Fruit fly (Drosophila melanogaster) whole organism, embryonic: ENCODE results near the gene CtBP.

Experiments used
- CG10274 ChIP-seq: fragments of 200-800 bp; sonication (Bioruptor generic); optimal IDR thresholded peaks from 3 replicates; lab custom pipeline; 2017; ENCODE audit warnings: missing biosample characterization, mild to moderate bottlenecking, missing genetic modification characterization
- CG10654 ChIP-seq: fragments of 200-800 bp; sonication (Bioruptor generic); optimal IDR thresholded peaks from 2 replicates; lab custom pipeline; 2016; ENCODE audit warnings: missing biosample characterization, missing genetic modification characterization
- CG11504 ChIP-seq: fragments of 200-800 bp; sonication (Bioruptor generic); optimal IDR thresholded peaks from 3 replicates; lab custom pipeline; 2019; ENCODE audit warnings: missing biosample characterization, mild to moderate bottlenecking, missing genetic modification characterization, moderate library complexity
- CG13296 ChIP-seq: fragments of 200-800 bp; sonication (Bioruptor generic); optimal IDR thresholded peaks from 3 replicates; lab custom pipeline; 2018; ENCODE audit warnings: missing biosample characterization, mild to moderate bottlenecking, missing genetic modification characterization
- CG14014 ChIP-seq: fragments of 200-800 bp; sonication (Bioruptor generic); IDR thresholded peaks from 2 replicates; pipeline ENCODE4 v1.3.6; 2022; ENCODE audit warnings: missing biosample characterization, missing genetic modification characterization
- CG1529 ChIP-seq: fragments of 200-800 bp; sonication (Bioruptor generic); optimal IDR thresholded peaks from 3 replicates; lab custom pipeline; 2018; ENCODE audit warnings: missing biosample characterization, missing genetic modification characterization
- CG17361 ChIP-seq: fragments of 200-800 bp; sonication (Bioruptor generic); IDR thresholded peaks from 3 replicates; pipeline ENCODE4 v1.3.6; 2022; ENCODE audit warnings: missing biosample characterization, missing genetic modification characterization
- CG17829 ChIP-seq: fragments of 200-800 bp; optimal IDR thresholded peaks from 2 replicates; lab custom pipeline; 2019; ENCODE audit warnings: missing biosample characterization, mild to moderate bottlenecking, missing genetic modification characterization, moderate library complexity
- CG1832 ChIP-seq: fragments of 200-800 bp; sonication (Bioruptor generic); optimal IDR thresholded peaks from 2 replicates; lab custom pipeline; 2017; ENCODE audit warnings: missing biosample characterization, mild to moderate bottlenecking, missing genetic modification characterization, inconsistent platforms
- CG18476 ChIP-seq: fragments of 200-800 bp; sonication (Bioruptor generic); optimal IDR thresholded peaks from 2 replicates; lab custom pipeline; 2016; ENCODE audit warnings: missing biosample characterization, mild to moderate bottlenecking, missing genetic modification characterization
- CG2199 ChIP-seq: fragments of 200-800 bp; sonication (Bioruptor generic); IDR thresholded peaks from 3 replicates; pipeline ENCODE4 v1.3.6; 2022; ENCODE audit warnings: missing biosample characterization, missing genetic modification characterization
- CG2202 ChIP-seq: fragments of 200-800 bp; sonication (Bioruptor generic); optimal IDR thresholded peaks from 2 replicates; lab custom pipeline; 2018; ENCODE audit warnings: missing biosample characterization, mild to moderate bottlenecking, missing genetic modification characterization
- CG2712 ChIP-seq: fragments of 200-800 bp; optimal IDR thresholded peaks from 3 replicates; lab custom pipeline; 2019; ENCODE audit warnings: missing biosample characterization, mild to moderate bottlenecking, missing genetic modification characterization, moderate library complexity
- CG31441 ChIP-seq: fragments of 200-800 bp; sonication (Bioruptor generic); IDR thresholded peaks from 2 replicates; pipeline ENCODE4 v1.3.6; 2022; ENCODE audit warnings: missing biosample characterization, missing genetic modification characterization
- CG33557 ChIP-seq: fragments of 200-800 bp; sonication (Bioruptor generic); optimal IDR thresholded peaks from 2 replicates; lab custom pipeline; 2019; ENCODE audit warnings: missing biosample characterization, mild to moderate bottlenecking, missing genetic modification characterization, moderate library complexity
- CG6272 ChIP-seq: fragments of 200-800 bp; sonication (Bioruptor generic); IDR thresholded peaks from 2 replicates; pipeline ENCODE4 v1.3.6; 2022; ENCODE audit warnings: missing biosample characterization, missing genetic modification characterization
- CG6654 ChIP-seq: fragments of 200-800 bp; sonication (Bioruptor generic); optimal IDR thresholded peaks from 2 replicates; lab custom pipeline; 2017; ENCODE audit warnings: missing biosample characterization, mild to moderate bottlenecking, missing genetic modification characterization
- CG7556 ChIP-seq: fragments of 200-800 bp; sonication (Bioruptor generic); optimal IDR thresholded peaks from 2 replicates; lab custom pipeline; 2017; ENCODE audit warnings: missing biosample characterization, mild to moderate bottlenecking, missing genetic modification characterization
- CG7987 ChIP-seq: fragments of 200-800 bp; sonication (Bioruptor generic); optimal IDR thresholded peaks from 2 replicates; lab custom pipeline; 2018; ENCODE audit warnings: missing biosample characterization, mild to moderate bottlenecking, missing genetic modification characterization, moderate library complexity
- CG9437 ChIP-seq: fragments of 200-800 bp; sonication (Bioruptor generic); optimal IDR thresholded peaks from 2 replicates; lab custom pipeline; 2018; ENCODE audit warnings: missing biosample characterization, mild to moderate bottlenecking, missing genetic modification characterization
- CG9797 ChIP-seq: fragments of 200-800 bp; sonication (Bioruptor generic); optimal IDR thresholded peaks from 3 replicates; lab custom pipeline; 2018; ENCODE audit warnings: missing biosample characterization, mild to moderate bottlenecking, missing genetic modification characterization
- Camta ChIP-seq: fragments of 200-800 bp; sonication (Bioruptor generic); optimal IDR thresholded peaks from 2 replicates; lab custom pipeline; 2016; ENCODE audit warnings: missing biosample characterization, missing genetic modification characterization
- Chrac-16 ChIP-seq: fragments of 200-800 bp; sonication (Bioruptor generic); optimal IDR thresholded peaks from 3 replicates; lab custom pipeline; 2016; ENCODE audit warnings: missing biosample characterization, missing genetic modification characterization
- CrebB ChIP-seq: fragments of 200-800 bp; sonication (Bioruptor generic); optimal IDR thresholded peaks from 3 replicates; lab custom pipeline; 2018; ENCODE audit warnings: missing biosample characterization, mild to moderate bottlenecking, missing genetic modification characterization
- Dip2 ChIP-seq: fragments of 200-800 bp; sonication (Bioruptor generic); IDR thresholded peaks from 2 replicates; pipeline ENCODE4 v1.3.6; 2022; ENCODE audit warnings: missing biosample characterization, missing genetic modification characterization
- Doc2 ChIP-seq: fragments of 200-800 bp; sonication (Bioruptor generic); IDR thresholded peaks from 2 replicates; pipeline ENCODE4 v1.3.6; 2022; ENCODE audit warnings: missing biosample characterization, missing genetic modification characterization
- Ets97D ChIP-seq: fragments of 200-800 bp; sonication (Bioruptor generic); optimal IDR thresholded peaks from 3 replicates; lab custom pipeline; 2016; ENCODE audit warnings: missing biosample characterization, missing genetic modification characterization
- HmgD ChIP-seq: fragments of 200-800 bp; sonication (Bioruptor generic); optimal IDR thresholded peaks from 3 replicates; lab custom pipeline; 2016; ENCODE audit warnings: missing biosample characterization, missing genetic modification characterization
- HmgZ ChIP-seq: fragments of 200-800 bp; sonication (Bioruptor generic); optimal IDR thresholded peaks from 2 replicates; lab custom pipeline; 2018; ENCODE audit warnings: missing biosample characterization, mild to moderate bottlenecking, missing genetic modification characterization
- Hr78 ChIP-seq, 2 experiments: fragments of 200-800 bp in 1 of 2; fragments of >200 bp in 1 of 2; sonication (Bioruptor generic) in 1 of 2; optimal IDR thresholded peaks; 2 replicates each; lab custom pipeline; 2017 to 2019; ENCODE audit warnings: missing biosample characterization in 2 of 2, missing genetic modification characterization in 2 of 2, mild to moderate bottlenecking in 1 of 2, moderate library complexity in 1 of 2
- Oaz ChIP-seq: fragments of 200-800 bp; sonication (Bioruptor generic); IDR thresholded peaks from 2 replicates; pipeline ENCODE4 v1.3.6; 2022; ENCODE audit warnings: missing biosample characterization, missing genetic modification characterization
- Poxn ChIP-seq: fragments of 200-800 bp; sonication (Bioruptor generic); IDR thresholded peaks from 2 replicates; pipeline ENCODE4 v1.3.6; 2022; ENCODE audit warnings: missing biosample characterization, missing genetic modification characterization
- Side ChIP-seq: fragments of 200-800 bp; sonication (Bioruptor generic); optimal IDR thresholded peaks from 2 replicates; lab custom pipeline; 2016; ENCODE audit warnings: missing biosample characterization, missing genetic modification characterization
- al ChIP-seq: fragments of 200-800 bp; sonication (Bioruptor generic); IDR thresholded peaks from 2 replicates; pipeline ENCODE4 v1.3.6; 2022; ENCODE audit warnings: missing biosample characterization, missing genetic modification characterization
- aop ChIP-seq: fragments of 200-800 bp; sonication (Bioruptor generic); IDR thresholded peaks from 2 replicates; pipeline ENCODE4 v1.3.6; 2022; ENCODE audit warnings: missing biosample characterization, missing genetic modification characterization
- ara ChIP-seq: fragments of 200-800 bp; sonication (Bioruptor generic); IDR thresholded peaks from 2 replicates; pipeline ENCODE4 v1.3.6; 2022; ENCODE audit warnings: missing biosample characterization, missing genetic modification characterization
- bcd ChIP-seq: fragments of 200-800 bp; sonication (Bioruptor generic); optimal IDR thresholded peaks from 2 replicates; lab custom pipeline; 2017; ENCODE audit warnings: missing biosample characterization, mild to moderate bottlenecking, missing genetic modification characterization
- cas ChIP-seq: fragments of 200-800 bp; sonication (Bioruptor generic); IDR thresholded peaks from 2 replicates; pipeline ENCODE4 v1.3.6; 2022; ENCODE audit warnings: missing biosample characterization, missing genetic modification characterization
- ewg ChIP-seq: fragments of 200-800 bp; sonication (Bioruptor generic); optimal IDR thresholded peaks from 3 replicates; lab custom pipeline; 2017; ENCODE audit warnings: mild to moderate bottlenecking, missing biosample characterization, missing genetic modification reagents, missing genetic modification characterization
- fd96Cb ChIP-seq: fragments of 200-800 bp; sonication (Bioruptor generic); optimal IDR thresholded peaks from 2 replicates; lab custom pipeline; 2018; ENCODE audit warnings: missing biosample characterization, mild to moderate bottlenecking, missing genetic modification characterization, moderate library complexity
- h ChIP-seq: fragments of >200 bp; optimal IDR thresholded peaks from 2 replicates; lab custom pipeline; 2017
- ham ChIP-seq: fragments of 200-800 bp; sonication (Bioruptor generic); IDR thresholded peaks from 2 replicates; pipeline ENCODE4 v1.3.6; 2022; ENCODE audit warnings: missing biosample characterization, missing genetic modification characterization
- hkb ChIP-seq, 2 experiments: fragments of 200-800 bp in 1 of 2; fragments of >200 bp in 1 of 2; sonication (Bioruptor generic) in 1 of 2; IDR thresholded peaks in 1 of 2; optimal IDR thresholded peaks in 1 of 2; 2 replicates each; pipeline versions ENCODE4 v1.3.6 to Lab custom; 2017 to 2022; ENCODE audit warnings: missing biosample characterization in 1 of 2, missing genetic modification characterization in 1 of 2
- knrl ChIP-seq: fragments of 200-800 bp; sonication (Bioruptor generic); IDR thresholded peaks from 3 replicates; pipeline ENCODE4 v1.3.6; 2022; ENCODE audit warnings: missing biosample characterization, missing genetic modification characterization; ENCODE audit not compliant: partially characterized antibody
- lilli ChIP-seq: fragments of 200-800 bp; sonication (Bioruptor generic); optimal IDR thresholded peaks from 3 replicates; lab custom pipeline; 2016; ENCODE audit warnings: missing biosample characterization, missing genetic modification characterization
- mirr ChIP-seq: fragments of 200-800 bp; sonication (Bioruptor generic); optimal IDR thresholded peaks from 3 replicates; lab custom pipeline; 2018; ENCODE audit warnings: missing biosample characterization, mild to moderate bottlenecking, missing genetic modification characterization
- org-1 ChIP-seq: fragments of 200-800 bp; sonication (Bioruptor generic); optimal IDR thresholded peaks from 2 replicates; lab custom pipeline; 2017; ENCODE audit warnings: missing biosample characterization, missing genetic modification characterization
- pum ChIP-seq: fragments of 200-800 bp; sonication (Bioruptor generic); optimal IDR thresholded peaks from 2 replicates; lab custom pipeline; 2016; ENCODE audit warnings: missing biosample characterization, missing genetic modification characterization
- salm ChIP-seq: fragments of 200-800 bp; sonication (Bioruptor generic); optimal IDR thresholded peaks from 2 replicates; lab custom pipeline; 2018; ENCODE audit warnings: missing biosample characterization, mild to moderate bottlenecking, missing genetic modification characterization
- sens ChIP-seq: fragments of 200-800 bp; sonication (Bioruptor generic); peaks from one replicate; lab custom pipeline; 2016; ENCODE audit warnings: missing biosample characterization, missing genetic modification characterization
- sna ChIP-seq: fragments of 200-800 bp; sonication (Bioruptor generic); IDR thresholded peaks from 2 replicates; pipeline ENCODE4 v1.3.6; 2022; ENCODE audit warnings: missing biosample characterization, missing genetic modification characterization; ENCODE audit not compliant: partially characterized antibody
- zfh1 ChIP-seq: fragments of 200-800 bp; sonication (Bioruptor generic); IDR thresholded peaks from 3 replicates; pipeline ENCODE4 v1.3.6; 2022; ENCODE audit warnings: missing biosample characterization, missing genetic modification characterization

The CtBP gene

DNA sequence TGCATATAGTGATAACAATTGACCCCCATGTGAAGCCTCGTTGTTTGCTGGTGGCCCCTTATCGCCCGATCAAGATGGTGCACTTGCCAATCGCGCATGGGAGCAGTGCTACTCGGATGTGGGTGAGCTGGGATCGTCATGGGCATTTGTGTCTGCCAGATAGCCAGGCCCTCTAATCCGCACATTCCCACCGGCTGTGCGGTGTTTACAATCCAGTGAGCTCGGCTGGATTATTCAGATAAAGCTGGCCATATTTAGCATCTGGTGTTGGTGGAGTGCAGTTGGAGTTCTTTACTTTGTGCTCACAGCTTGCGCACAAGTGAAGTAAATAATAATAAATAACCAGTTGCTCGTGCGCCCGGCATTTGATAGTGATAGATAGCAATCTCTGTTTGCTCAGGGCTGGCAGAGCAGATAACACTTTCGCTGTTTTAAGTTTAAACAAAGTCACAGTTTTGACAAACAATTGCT is 21.6 kb downstream of the CtBP start (continued):
- peak; percentile 86 for TF ChIP-seq sens
- no peak for TF ChIP-seq HmgZ
- peak; percentile 9 for TF ChIP-seq Camta (GFP tag; lab: Kevin White, UChicago)
- no peak for TF ChIP-seq Doc2 (GFP tag; lab: Robert Waterston, UW)
- TF ChIP-seq Dip2 (GFP tag; lab: Robert Waterston, UW) = no peak
- peak; percentile 12 for TF ChIP-seq CG18476 (GFP tag; lab: Kevin White, UChicago)
- TF ChIP-seq CG2199 (GFP tag; lab: Robert Waterston, UW) = no peak
- peak; percentile 26 for TF ChIP-seq CrebB (tag; lab: Kevin White, UChicago)
- no peak for TF ChIP-seq CG6654 (GFP tag; lab: Kevin White, UChicago)
- TF ChIP-seq Hr78 (GFP tag; optimal IDR thresholded peaks at IDR 0.05; lab: Kevin White, UChicago) = peak in 1 of 2 experiments; percentile 51
- no peak for TF ChIP-seq bcd
- TF ChIP-seq CG7556 (GFP tag; lab: Kevin White, UChicago) = no peak
- peak; percentile 77 for TF ChIP-seq CG7987
- no peak for TF ChIP-seq hkb (optimal IDR thresholded peaks at IDR 0.05; lab: Kevin White, UChicago)
- TF ChIP-seq hkb (GFP tag; IDR thresholded peaks at IDR 0.05; lab: Robert Waterston, UW) = no peak
- TF ChIP-seq salm (tag; lab: Kevin White, UChicago) = peak; percentile 26
- TF ChIP-seq Ets97D (GFP tag; lab: Kevin White, UChicago) = peak; percentile 20
- TF ChIP-seq zfh1 = 0 out of 3 replicates have a peak, but pooled peaks have one; percentile 28
- no peak for TF ChIP-seq CG1529 (GFP tag; lab: Kevin White, UChicago)
- TF ChIP-seq ham (GFP tag; lab: Robert Waterston, UW) = no peak
- no peak for TF ChIP-seq h (lab: Kevin White, UChicago)
- TF ChIP-seq ara (GFP tag; lab: Robert Waterston, UW) = peak; percentile 57; the same call in 1 of the 2 replicates
- no peak for TF ChIP-seq fd96Cb (tag; lab: Kevin White, UChicago)
- no peak for TF ChIP-seq Poxn (GFP tag; lab: Robert Waterston, UW)
- no peak for TF ChIP-seq Side (GFP tag; lab: Kevin White, UChicago)
- peak; percentile 39 for TF ChIP-seq org-1 (GFP tag; lab: Kevin White, UChicago)
- TF ChIP-seq CG9797 (GFP tag; lab: Kevin White, UChicago) = peak; percentile 5
- no peak for TF ChIP-seq pum
- TF ChIP-seq CG14014 = no peak; the same call in 1 of the 2 replicates
- no peak for TF ChIP-seq cas (GFP tag; lab: Robert Waterston, UW)
- no peak for TF ChIP-seq lilli (GFP tag; lab: Kevin White, UChicago)
- TF ChIP-seq CG10654 (GFP tag; lab: Kevin White, UChicago) = no peak
- no peak for TF ChIP-seq al
- no peak for TF ChIP-seq Chrac-16 (GFP tag; lab: Kevin White, UChicago)
- TF ChIP-seq HmgD = no peak
- no peak for TF ChIP-seq sna (GFP tag; lab: Robert Waterston, UW)
- no peak for TF ChIP-seq CG11504 (tag; lab: Kevin White, UChicago)
- TF ChIP-seq Oaz = no peak
- no peak for TF ChIP-seq CG2712 (tag; lab: Kevin White, UChicago)
- TF ChIP-seq CG33557 (GFP tag; lab: Kevin White, UChicago) = no peak
- TF ChIP-seq CG6272 (GFP tag; lab: Robert Waterston, UW) = no peak
- peak; percentile 13 for TF ChIP-seq ewg (GFP tag; lab: Kevin White, UChicago)
- no peak for TF ChIP-seq CG17361 (GFP tag; lab: Robert Waterston, UW)
- TF ChIP-seq mirr (GFP tag; lab: Kevin White, UChicago) = no peak
- no peak for TF ChIP-seq aop
- no peak for TF ChIP-seq CG2202 (tag; lab: Kevin White, UChicago)
- no peak for TF ChIP-seq CG1832 (GFP tag; lab: Kevin White, UChicago)
- TF ChIP-seq knrl = no peak
- TF ChIP-seq CG31441 (GFP tag; lab: Robert Waterston, UW) = no peak; the same call in 1 of the 2 replicates
- no peak for TF ChIP-seq CG13296 (GFP tag; lab: Kevin White, UChicago)
- TF ChIP-seq CG10274 (GFP tag; lab: Kevin White, UChicago) = no peak
- peak; percentile 5 for TF ChIP-seq CG17829 (tag; lab: Kevin White, UChicago)
- no peak for TF ChIP-seq CG9437 (GFP tag; lab: Kevin White, UChicago)
